Fruit fly (Drosophila melanogaster) whole organism, embryonic: Measurements from ENCODE around the gene CG43163.

Experiments
- Abd-B ChIP-seq: fragments of 200-800 bp; sonication (Bioruptor generic); optimal IDR thresholded peaks from 2 replicates; lab custom pipeline; 2018; ENCODE audit warnings: missing biosample characterization, mild to moderate bottlenecking, missing genetic modification characterization, moderate library complexity
- Aef1 ChIP-seq: fragments of 200-800 bp; sonication (Bioruptor generic); IDR thresholded peaks from 3 replicates; pipeline ENCODE4 v1.3.6; 2022; ENCODE audit warnings: missing biosample characterization, missing genetic modification characterization
- CG10267 ChIP-seq: fragments of 200-800 bp; sonication (Bioruptor generic); optimal IDR thresholded peaks from 2 replicates; lab custom pipeline; 2018; ENCODE audit warnings: missing biosample characterization, mild to moderate bottlenecking, missing genetic modification characterization, moderate library complexity
- CG10959 ChIP-seq: fragments of 200-800 bp; sonication (Bioruptor generic); IDR thresholded peaks from 2 replicates; pipeline ENCODE4 v1.3.6; 2022; ENCODE audit warnings: missing biosample characterization, missing genetic modification characterization
- CG11247 ChIP-seq: fragments of 200-800 bp; sonication (Bioruptor generic); IDR thresholded peaks from 2 replicates; pipeline ENCODE4 v1.3.6; 2022; ENCODE audit warnings: missing biosample characterization, missing genetic modification characterization
- CG11696 ChIP-seq: fragments of 200-800 bp; sonication (Bioruptor generic); IDR thresholded peaks from 2 replicates; pipeline ENCODE4 v1.3.6; 2022; ENCODE audit warnings: missing biosample characterization, missing genetic modification characterization
- CG12391 ChIP-seq: fragments of 200-800 bp; sonication (Bioruptor generic); optimal IDR thresholded peaks from 3 replicates; lab custom pipeline; 2018; ENCODE audit warnings: missing biosample characterization, mild to moderate bottlenecking, missing genetic modification characterization, moderate library complexity
- CG13424 ChIP-seq: fragments of 200-800 bp; sonication (Bioruptor generic); optimal IDR thresholded peaks from 2 replicates; lab custom pipeline; 2019; ENCODE audit warnings: missing biosample characterization, mild to moderate bottlenecking, missing genetic modification characterization, moderate library complexity
- CG1529 ChIP-seq: fragments of 200-800 bp; sonication (Bioruptor generic); optimal IDR thresholded peaks from 3 replicates; lab custom pipeline; 2018; ENCODE audit warnings: missing biosample characterization, missing genetic modification characterization
- CG15601 ChIP-seq: fragments of 200-800 bp; sonication (Bioruptor generic); optimal IDR thresholded peaks from 3 replicates; lab custom pipeline; 2019; ENCODE audit warnings: missing biosample characterization, mild to moderate bottlenecking, missing genetic modification characterization, moderate library complexity
- CG17359 ChIP-seq: fragments of 200-800 bp; sonication (Bioruptor generic); optimal IDR thresholded peaks from 3 replicates; lab custom pipeline; 2018; ENCODE audit warnings: missing biosample characterization, mild to moderate bottlenecking, missing genetic modification characterization, moderate library complexity
- CG32532 ChIP-seq: fragments of 200-800 bp; sonication (Bioruptor generic); IDR thresholded peaks from 2 replicates; pipeline ENCODE4 v1.3.6; 2022; ENCODE audit warnings: missing biosample characterization, missing genetic modification characterization
- CG3407 ChIP-seq: fragments of 200-800 bp; sonication (Bioruptor generic); optimal IDR thresholded peaks from 2 replicates; lab custom pipeline; 2018; ENCODE audit warnings: missing biosample characterization, mild to moderate bottlenecking, missing genetic modification characterization
- CG6175 ChIP-seq: fragments of 200-800 bp; sonication (Bioruptor generic); IDR thresholded peaks from 3 replicates; pipeline ENCODE4 v1.3.6; 2022; ENCODE audit warnings: missing biosample characterization, missing genetic modification characterization
- CG6791 ChIP-seq: fragments of 200-800 bp; sonication (Bioruptor generic); IDR thresholded peaks from 3 replicates; pipeline ENCODE4 v1.3.6; 2022; ENCODE audit warnings: missing biosample characterization, missing genetic modification characterization; ENCODE audit not compliant: partially characterized antibody
- CG8388 ChIP-seq: fragments of 200-800 bp; sonication (Bioruptor generic); optimal IDR thresholded peaks from 2 replicates; lab custom pipeline; 2019; ENCODE audit warnings: missing biosample characterization, mild to moderate bottlenecking, missing genetic modification characterization, moderate library complexity
- CG9609 ChIP-seq: fragments of 200-800 bp; sonication (Bioruptor generic); optimal IDR thresholded peaks from 3 replicates; lab custom pipeline; 2016; ENCODE audit warnings: missing biosample characterization, missing genetic modification characterization
- CG9797 ChIP-seq: fragments of 200-800 bp; sonication (Bioruptor generic); optimal IDR thresholded peaks from 3 replicates; lab custom pipeline; 2018; ENCODE audit warnings: missing biosample characterization, mild to moderate bottlenecking, missing genetic modification characterization
- CG9932 ChIP-seq: fragments of 200-800 bp; sonication (Bioruptor generic); IDR thresholded peaks from 2 replicates; pipeline ENCODE4 v1.3.6; 2022; ENCODE audit warnings: missing biosample characterization, missing genetic modification characterization
- CrebB ChIP-seq: fragments of 200-800 bp; sonication (Bioruptor generic); optimal IDR thresholded peaks from 3 replicates; lab custom pipeline; 2018; ENCODE audit warnings: missing biosample characterization, mild to moderate bottlenecking, missing genetic modification characterization
- Dad ChIP-seq: fragments of 200-800 bp; sonication (Bioruptor generic); optimal IDR thresholded peaks from 3 replicates; lab custom pipeline; 2016; ENCODE audit warnings: missing biosample characterization, missing genetic modification characterization
- Dp ChIP-seq: fragments of 200-800 bp; sonication (Bioruptor generic); optimal IDR thresholded peaks from 2 replicates; lab custom pipeline; 2018; ENCODE audit warnings: missing biosample characterization, mild to moderate bottlenecking, missing genetic modification characterization, moderate library complexity
- E2f1 ChIP-seq: fragments of 200-800 bp; sonication (Bioruptor generic); IDR thresholded peaks from 2 replicates; pipeline ENCODE4 v1.3.6; 2022; ENCODE audit warnings: missing biosample characterization, missing genetic modification characterization
- Hr39 ChIP-seq: fragments of >200 bp; optimal IDR thresholded peaks from 2 replicates; lab custom pipeline; 2017
- PHDP ChIP-seq: fragments of 200-800 bp; sonication (Bioruptor generic); optimal IDR thresholded peaks from 3 replicates; lab custom pipeline; 2018; ENCODE audit warnings: missing biosample characterization, mild to moderate bottlenecking, missing genetic modification characterization, moderate library complexity
- Trl ChIP-seq, 3 experiments: fragments of >200 bp in 2 of 3; fragments of 200-800 bp in 1 of 3; sonication (Bioruptor generic) in 1 of 3; optimal IDR thresholded peaks; 2 replicates in 1 of 3; 3 replicates in 2 of 3; lab custom pipeline; 2016 to 2017; ENCODE audit warnings: missing biosample characterization in 1 of 3, missing genetic modification characterization in 1 of 3
- Vsx1 ChIP-seq: fragments of 200-800 bp; sonication (Bioruptor generic); optimal IDR thresholded peaks from 2 replicates; lab custom pipeline; 2017; ENCODE audit warnings: missing biosample characterization, mild to moderate bottlenecking, missing genetic modification characterization, missing genetic modification reagents
- Xrp1 ChIP-seq: fragments of 200-800 bp; sonication (Bioruptor generic); IDR thresholded peaks from 2 replicates; pipeline ENCODE4 v1.3.6; 2022; ENCODE audit warnings: missing biosample characterization, missing genetic modification characterization
- bab2 ChIP-seq: fragments of 200-800 bp; sonication (Bioruptor generic); optimal IDR thresholded peaks from 2 replicates; lab custom pipeline; 2016; ENCODE audit warnings: missing biosample characterization, missing genetic modification characterization
- corto ChIP-seq: fragments of 200-800 bp; sonication (Bioruptor generic); optimal IDR thresholded peaks from 2 replicates; lab custom pipeline; 2016; ENCODE audit warnings: missing biosample characterization, mild to moderate bottlenecking, missing genetic modification characterization, moderate library complexity
- crc ChIP-seq: fragments of 200-800 bp; sonication (Bioruptor generic); optimal IDR thresholded peaks from 2 replicates; lab custom pipeline; 2016; ENCODE audit warnings: missing biosample characterization, missing genetic modification characterization
- crol ChIP-seq: fragments of 200-800 bp; sonication (Bioruptor generic); IDR thresholded peaks from 2 replicates; pipeline ENCODE4 v1.3.6; 2022; ENCODE audit warnings: missing biosample characterization, missing genetic modification characterization
- crp ChIP-seq, 2 experiments: fragments of 200-800 bp; sonication (Bioruptor generic); optimal IDR thresholded peaks; 2 replicates in 1 of 2; 3 replicates in 1 of 2; lab custom pipeline; 2017; ENCODE audit warnings: missing biosample characterization in 2 of 2, missing genetic modification characterization in 2 of 2, mild to moderate bottlenecking in 1 of 2, moderate library complexity in 1 of 2
- da ChIP-seq: fragments of 200-800 bp; sonication (Bioruptor generic); optimal IDR thresholded peaks from 2 replicates; lab custom pipeline; 2016; ENCODE audit warnings: missing biosample characterization, missing genetic modification characterization
- ems ChIP-seq: fragments of 200-800 bp; sonication (Bioruptor generic); optimal IDR thresholded peaks from 3 replicates; lab custom pipeline; 2016; ENCODE audit warnings: missing biosample characterization, missing genetic modification characterization
- fd102C ChIP-seq: fragments of 200-800 bp; sonication (Bioruptor generic); optimal IDR thresholded peaks from 2 replicates; lab custom pipeline; 2018; ENCODE audit warnings: missing biosample characterization, mild to moderate bottlenecking, missing genetic modification characterization, moderate library complexity
- gt ChIP-seq: fragments of 200-800 bp; sonication (Bioruptor generic); IDR thresholded peaks from 2 replicates; pipeline ENCODE4 v1.3.6; 2022; ENCODE audit warnings: missing biosample characterization, missing genetic modification characterization
- kah ChIP-seq: fragments of 200-800 bp; sonication (Bioruptor generic); optimal IDR thresholded peaks from 2 replicates; lab custom pipeline; 2018; ENCODE audit warnings: missing biosample characterization, mild to moderate bottlenecking, missing genetic modification characterization
- kay ChIP-seq: fragments of 200-800 bp; sonication (Bioruptor generic); optimal IDR thresholded peaks from 2 replicates; lab custom pipeline; 2016; ENCODE audit warnings: missing biosample characterization, missing genetic modification characterization
- lab ChIP-seq: fragments of 200-800 bp; sonication (Bioruptor generic); optimal IDR thresholded peaks from 3 replicates; lab custom pipeline; 2017; ENCODE audit warnings: missing biosample characterization, missing genetic modification characterization, mild to moderate bottlenecking, moderate library complexity, missing genetic modification reagents
- org-1 ChIP-seq: fragments of 200-800 bp; sonication (Bioruptor generic); optimal IDR thresholded peaks from 2 replicates; lab custom pipeline; 2017; ENCODE audit warnings: missing biosample characterization, missing genetic modification characterization
- pfk ChIP-seq: fragments of 200-800 bp; sonication (Bioruptor generic); optimal IDR thresholded peaks from 2 replicates; lab custom pipeline; 2018; ENCODE audit warnings: missing biosample characterization, mild to moderate bottlenecking, missing genetic modification characterization, moderate library complexity
- pita ChIP-seq: fragments of 200-800 bp; sonication (Bioruptor generic); optimal IDR thresholded peaks from 2 replicates; lab custom pipeline; 2017; ENCODE audit warnings: missing biosample characterization, mild to moderate bottlenecking, missing genetic modification characterization
- sens ChIP-seq: fragments of 200-800 bp; sonication (Bioruptor generic); peaks from one replicate; lab custom pipeline; 2016; ENCODE audit warnings: missing biosample characterization, missing genetic modification characterization
- sisA ChIP-seq: fragments of 200-800 bp; sonication (Bioruptor generic); IDR thresholded peaks from 2 replicates; pipeline ENCODE4 v1.3.6; 2022; ENCODE audit warnings: missing biosample characterization, missing genetic modification characterization
- sr ChIP-seq: fragments of 200-800 bp; sonication (Bioruptor generic); IDR thresholded peaks from 3 replicates; pipeline ENCODE4 v1.3.6; 2022; ENCODE audit warnings: missing biosample characterization, missing genetic modification characterization
- tup ChIP-seq: fragments of 200-800 bp; sonication (Bioruptor generic); optimal IDR thresholded peaks from 2 replicates; lab custom pipeline; 2016; ENCODE audit warnings: missing biosample characterization, mild to moderate bottlenecking, missing genetic modification characterization, moderate library complexity
- tx ChIP-seq: fragments of 200-800 bp; sonication (Bioruptor generic); optimal IDR thresholded peaks from 2 replicates; lab custom pipeline; 2016; ENCODE audit warnings: missing biosample characterization, missing genetic modification characterization
- vfl ChIP-seq: fragments of 200-800 bp; sonication (Bioruptor generic); optimal IDR thresholded peaks from 2 replicates; lab custom pipeline; 2016; ENCODE audit warnings: missing biosample characterization, missing genetic modification characterization

CG43163 gene

dm6 chr3L:8455015-8455908 lies 51.7 kb downstream of the CG43163 start (continued):
- TF ChIP-seq CG9609 (GFP tag; lab: Kevin White, UChicago) (peak; percentile 17), CG17359 (peak; percentile 88), pfk (GFP tag; lab: Kevin White, UChicago) (no peak), CG32532 (GFP tag; lab: Robert Waterston, UW) (peak; percentile 83), CG10267 (tag; lab: Kevin White, UChicago) (peak; percentile 83), CG12391 (tag; lab: Kevin White, UChicago) (peak; percentile 88), crol (GFP tag; lab: Robert Waterston, UW) (peak; percentile 80), CG11696 (peak; percentile 73), CG3407 (GFP tag; lab: Kevin White, UChicago) (peak; percentile 80), Abd-B (GFP tag; lab: Kevin White, UChicago) (peak; percentile 63), kay (peak; percentile 64), Vsx1 (peak; percentile 80), kah (GFP tag; lab: Kevin White, UChicago) (peak; percentile 77), CG9797 (GFP tag; lab: Kevin White, UChicago) (peak; percentile 24), vfl (GFP tag; lab: Kevin White, UChicago) (peak; percentile 44), Xrp1 (peak; percentile 83), tup (GFP tag; lab: Kevin White, UChicago) (peak; percentile 44), sr (GFP tag; lab: Robert Waterston, UW) (no peak), pita (GFP tag; lab: Kevin White, UChicago) (no peak), fd102C (GFP tag; lab: Kevin White, UChicago) (no peak), CG1529 (GFP tag; lab: Kevin White, UChicago) (peak; percentile 79), org-1 (peak; percentile 92), corto (GFP tag; lab: Kevin White, UChicago) (peak; percentile 88), gt (GFP tag; lab: Robert Waterston, UW) (no peak), Dp (GFP tag; lab: Kevin White, UChicago) (no peak), CG6791 (GFP tag; lab: Robert Waterston, UW) (no peak), CG8388 (GFP tag; lab: Kevin White, UChicago) (peak; percentile 84), E2f1 (peak; percentile 79), Dad (GFP tag; lab: Kevin White, UChicago) (peak; percentile 47), sisA (GFP tag; lab: Robert Waterston, UW) (peak; percentile 58), da (GFP tag; lab: Kevin White, UChicago) (no peak), Aef1 (peak; percentile 69), tx (GFP tag; lab: Kevin White, UChicago) (peak; percentile 19), CG13424 (tag; lab: Kevin White, UChicago) (peak; percentile 91), crp (GFP tag; optimal IDR thresholded peaks at IDR 0.05; lab: Kevin White, UChicago) (peak in 1 of 2 experiments; percentile 29), CG10959 (no peak), CG11247 (GFP tag; lab: Robert Waterston, UW) (peak; percentile 69), PHDP (tag; lab: Kevin White, UChicago) (peak; percentile 92), lab (peak; percentile 96), Hr39 (lab: Kevin White, UChicago) (no peak), CG6175 (peak; percentile 75; the same call in 2 of the 3 replicates), Trl (optimal IDR thresholded peaks at IDR 0.05; lab: Kevin White, UChicago) (peak; percentile 46 to 54), Trl (GFP tag; optimal IDR thresholded peaks at IDR 0.05; lab: Kevin White, UChicago) (peak; percentile 61), ems (GFP tag; lab: Kevin White, UChicago) (peak; percentile 76), CG15601 (tag; lab: Kevin White, UChicago) (peak; percentile 81), CG9932 (GFP tag; lab: Robert Waterston, UW) (peak; percentile 57), crc (GFP tag; lab: Kevin White, UChicago) (peak; percentile 73), bab2 (GFP tag; lab: Kevin White, UChicago) (peak; percentile 37), sens (GFP tag; lab: Kevin White, UChicago) (peak; percentile 97), CrebB (tag; lab: Kevin White, UChicago) (peak; percentile 70)
